Fruit fly (Drosophila melanogaster): ENCODE measurements around the gene NetA.

DNA sequence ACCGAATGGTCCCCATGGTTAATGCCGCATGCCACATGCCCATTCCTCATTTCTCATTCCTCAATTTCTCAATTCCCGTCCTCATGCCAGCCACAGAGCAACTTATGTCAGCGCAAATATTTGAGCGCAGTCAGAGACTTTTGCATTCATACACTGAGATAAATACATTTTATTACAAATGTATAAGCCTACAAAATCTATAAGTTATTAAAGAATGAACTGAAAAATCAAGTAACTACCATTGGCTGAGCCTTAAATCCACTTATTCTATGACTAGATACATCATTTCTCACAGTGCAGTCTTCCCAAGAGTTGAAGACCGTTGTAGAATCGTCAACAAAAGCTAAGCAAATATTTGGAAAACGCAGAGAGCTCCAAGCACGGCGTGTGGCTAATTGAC, 31.5 kb downstream of the NetA start:
- TF ChIP-seq psq (optimal IDR thresholded peaks at IDR 0.05) (no peak), EcR (GFP tag; optimal IDR thresholded peaks at IDR 0.05) (no peak), CG8478 (optimal IDR thresholded peaks at IDR 0.05) (no peak), Dll (optimal IDR thresholded peaks at IDR 0.05) (no peak), usp (GFP tag; optimal IDR thresholded peaks at IDR 0.05) (no peak), pan (optimal IDR thresholded peaks at IDR 0.05) (no peak)
